Fruit fly (Drosophila melanogaster): Measurements from ENCODE around the gene CG11674.

Gene CG11674

dm6 chrX:14225665-14226064, at the start of gene CG11674:
Gene CG11674, minus strand, starts transcription at chrX:14225879.
- TF ChIP-seq CG17801 (GFP tag; optimal IDR thresholded peaks at IDR 0.05; ENCODE audit: partially characterized antibody): no peak

- TF ChIP-seq CG17801 (GFP tag; optimal IDR thresholded peaks at IDR 0.05; ENCODE audit: partially characterized antibody): no peak
Measured at dm6 chrX:14266075-14266474, 40.4 kb upstream of the CG11674 start, which contains the start of the genes CG13404 and na. Gene CG13404, minus strand, starts transcription at chrX:14266250. Gene na, plus strand, starts transcription at chrX:14266367.

DNA sequence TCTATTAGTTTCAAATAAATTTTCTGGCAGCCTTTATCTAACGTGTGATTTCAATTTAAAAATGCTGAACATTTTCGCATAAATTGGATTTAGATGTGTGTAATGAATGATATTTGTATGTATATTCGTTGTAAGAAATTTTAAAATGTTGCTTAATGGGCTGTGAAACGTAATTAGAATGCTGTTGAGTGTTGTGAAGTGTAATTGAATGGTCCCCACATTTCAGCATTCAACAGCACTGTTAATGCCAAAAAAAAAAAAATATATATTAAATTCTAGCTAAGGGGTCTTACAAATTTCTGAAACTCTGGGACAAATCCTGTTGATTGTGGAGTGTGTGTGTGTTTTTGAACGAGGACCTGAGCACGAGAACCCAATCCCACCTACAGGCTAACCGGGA, 39.5 kb upstream of the CG11674 start:
- no peak for TF ChIP-seq CG17801 (GFP tag; optimal IDR thresholded peaks at IDR 0.05; ENCODE audit: partially characterized antibody)

- TF ChIP-seq CG17801 (GFP tag; optimal IDR thresholded peaks at IDR 0.05; ENCODE audit: partially characterized antibody): no peak
Measured at dm6 chrX:14260863-14261262, 35.2 kb upstream of the CG11674 start, which contains the start of the genes CG46317 and Tat. Gene CG46317, plus strand, starts transcription at chrX:14261223. Gene Tat, plus strand, starts transcription at chrX:14261223.

dm6 chrX:14247035-14247786, 21.5 kb upstream of the CG11674 start, which contains the start of gene mud:
Gene mud, plus strand, starts transcription at chrX:14247732.
- TF ChIP-seq CG17801 (GFP tag; optimal IDR thresholded peaks at IDR 0.05; ENCODE audit: partially characterized antibody): no peak

- TF ChIP-seq CG17801 (GFP tag; optimal IDR thresholded peaks at IDR 0.05; ENCODE audit: partially characterized antibody): no peak
Measured at dm6 chrX:14242941-14243736, 17.5 kb upstream of the CG11674 start, which contains the start of gene CG32599. Gene CG32599, plus strand, starts transcription at chrX:14243686.

dm6 chrX:14242479-14242878, 16.8 kb upstream of the CG11674 start, which contains the start of gene mRNA-cap:
Gene mRNA-cap, minus strand, starts transcription at chrX:14242822.
- TF ChIP-seq CG17801 (GFP tag; optimal IDR thresholded peaks at IDR 0.05; ENCODE audit: partially characterized antibody): no peak

DNA sequence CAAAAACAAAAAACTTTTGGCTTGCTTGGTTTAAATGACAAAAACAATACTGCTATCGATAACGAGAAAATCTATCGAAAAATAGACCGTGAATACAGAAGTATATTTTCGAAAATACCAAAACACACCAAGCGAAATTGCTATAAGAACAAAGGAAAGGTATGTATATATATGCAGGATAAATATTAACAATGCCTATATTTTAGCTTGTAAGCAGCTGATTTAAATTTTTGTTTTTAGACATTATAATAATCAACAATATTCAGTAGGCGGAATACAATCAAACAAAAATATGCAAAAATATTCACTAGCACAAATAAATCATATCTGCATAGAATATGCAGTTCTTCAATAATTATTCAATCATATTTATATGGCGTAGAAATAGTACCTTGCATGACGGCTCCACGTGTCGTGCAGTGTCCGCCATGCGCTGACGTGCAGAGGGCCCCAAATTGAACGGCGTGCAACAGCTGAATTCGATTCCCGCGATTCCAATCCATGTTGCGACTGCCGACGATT, 12.3 kb upstream of the CG11674 start, which contains the start of the genes Fbxl4 and Dus2:
TSS of gene Fbxl4 (minus strand) at position 51 of the 522 bp plus-strand sequence.
TSS of gene Dus2 (plus strand) at position 116 of the 522 bp plus-strand sequence.
- peak; percentile 92 for TF ChIP-seq CG17801 (GFP tag; optimal IDR thresholded peaks at IDR 0.05; ENCODE audit: partially characterized antibody)

dm6 chrX:14234468-14234867, 8.8 kb upstream of the CG11674 start:
- TF ChIP-seq CG17801 (GFP tag; optimal IDR thresholded peaks at IDR 0.05; ENCODE audit: partially characterized antibody): no peak

dm6 chrX:14233843-14234337, 8.2 kb upstream of the CG11674 start, which contains the start of gene CG42271:
Gene CG42271, minus strand, starts transcription at chrX:14234066.
- TF ChIP-seq CG17801 (GFP tag; optimal IDR thresholded peaks at IDR 0.05; ENCODE audit: partially characterized antibody): peak; percentile 59

DNA sequence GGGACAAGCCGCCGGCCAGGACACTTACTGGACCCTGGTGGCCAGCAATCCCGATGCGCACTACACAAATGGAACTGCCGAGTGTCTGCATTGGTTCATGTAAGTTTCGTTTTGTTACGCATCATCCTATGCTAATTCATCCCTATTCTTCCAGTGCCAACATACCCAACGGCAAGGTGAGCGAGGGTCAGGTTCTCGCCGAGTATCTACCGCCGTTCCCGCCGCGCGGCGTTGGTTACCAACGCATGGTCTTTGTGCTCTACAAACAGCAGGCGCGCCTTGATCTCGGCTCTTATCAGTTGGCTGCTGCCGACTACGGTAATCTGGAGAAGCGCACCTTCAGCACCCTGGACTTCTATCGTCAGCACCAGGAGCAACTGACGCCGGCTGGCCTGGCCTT, 1.4 kb upstream of the CG11674 start:
- TF ChIP-seq CG17801 (GFP tag; optimal IDR thresholded peaks at IDR 0.05; ENCODE audit: partially characterized antibody): no peak

DNA sequence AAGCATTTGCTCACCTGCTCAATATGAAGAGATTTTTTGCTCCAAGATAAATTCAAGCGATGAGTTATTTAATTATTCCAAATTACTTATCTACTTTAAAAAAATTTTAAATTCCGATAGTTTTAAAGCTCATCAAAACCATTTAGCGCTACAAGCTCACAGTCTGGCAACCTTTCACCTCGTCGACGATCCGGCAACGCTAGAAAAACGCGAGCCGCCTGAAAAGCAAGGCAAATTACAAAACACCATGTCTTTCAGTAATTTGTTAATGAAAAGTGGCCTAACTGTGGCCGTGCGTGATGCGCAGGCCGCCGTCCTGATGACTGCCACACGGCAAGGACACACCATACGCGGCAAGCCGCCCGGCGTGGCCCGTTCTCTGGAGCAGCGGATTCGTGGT, 414 bp upstream of the CG11674 start, which contains the start of gene mRpL38:
TSS of gene mRpL38 (plus strand) at position 197 of the 400 bp plus-strand sequence.
- TF ChIP-seq CG17801 (GFP tag; optimal IDR thresholded peaks at IDR 0.05; ENCODE audit: partially characterized antibody): no peak

DNA sequence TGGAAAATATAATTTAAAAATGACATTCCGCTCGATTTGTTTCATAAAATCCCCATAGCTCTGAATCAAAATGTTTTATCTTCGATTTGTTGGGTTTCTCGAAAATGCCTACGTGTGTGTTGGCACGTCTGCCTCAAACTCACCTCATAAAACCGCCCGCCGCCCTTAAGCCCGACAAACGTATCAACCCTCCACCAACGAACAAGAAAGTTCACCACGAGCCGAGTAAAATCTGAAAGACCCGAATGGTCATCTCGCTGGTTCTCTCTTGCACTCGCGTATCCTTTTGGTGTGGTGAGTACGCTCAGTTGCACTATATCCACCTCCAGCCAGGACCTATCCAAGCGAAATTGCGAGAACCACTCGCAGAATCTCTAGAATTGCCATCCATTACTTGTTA, 3.7 kb downstream of the CG11674 start:
- TF ChIP-seq CG17801 (GFP tag; optimal IDR thresholded peaks at IDR 0.05; ENCODE audit: partially characterized antibody): no peak

DNA sequence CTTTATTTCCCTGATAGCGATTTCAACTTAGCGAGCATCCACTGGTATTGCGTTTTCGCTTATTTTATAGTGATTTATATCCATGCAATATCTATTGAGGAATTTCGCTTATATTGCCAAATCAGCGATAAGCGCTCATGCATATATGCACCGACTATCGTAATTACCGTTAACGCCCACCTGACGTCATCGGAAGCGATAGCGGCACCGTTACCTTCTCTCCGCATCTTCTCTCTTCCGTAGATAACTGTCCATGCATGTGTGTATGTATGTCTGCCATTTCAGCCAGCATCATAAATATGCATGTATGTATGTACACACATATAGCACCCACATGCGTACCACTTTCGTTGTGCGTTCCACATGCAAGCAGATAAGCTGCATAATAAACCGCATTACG, 4.5 kb downstream of the CG11674 start:
- TF ChIP-seq CG17801 (GFP tag; optimal IDR thresholded peaks at IDR 0.05; ENCODE audit: partially characterized antibody): no peak

dm6 chrX:14218045-14218483, 7.6 kb downstream of the CG11674 start:
- peak; percentile 91 for TF ChIP-seq CG17801 (GFP tag; optimal IDR thresholded peaks at IDR 0.05; ENCODE audit: partially characterized antibody)

Data from ovary, adult (tissue).